Worm (Caenorhabditis elegans) whole organism, mixed stage, embryonic: Measurements from ENCODE around the gene Y51A2A.4.

Experiments
- blmp-1 ChIP-seq: fragments of 150-350 bp; optimal IDR thresholded peaks from 2 replicates; lab custom pipeline; 2014; ENCODE audit warnings: missing biosample characterization, missing genetic modification characterization
- ceh-39 ChIP-seq: fragments of 150-350 bp; optimal IDR thresholded peaks from 2 replicates; lab custom pipeline; 2014; ENCODE audit warnings: missing biosample characterization, missing genetic modification characterization
- ceh-43 ChIP-seq: fragments of 200-800 bp; sonication (Bioruptor generic); optimal IDR thresholded peaks from 2 replicates; lab custom pipeline; 2018; ENCODE audit warnings: mild to moderate bottlenecking, missing genetic modification characterization, moderate library complexity, missing compliant biosample characterization
- elt-1 ChIP-seq: sonication (generic microtip); optimal IDR thresholded peaks from 2 replicates; lab custom pipeline; 2017; ENCODE audit warnings: missing genetic modification characterization, mild to moderate bottlenecking, missing compliant biosample characterization, antibody characterized with exemption, moderate library complexity, borderline replicate concordance; ENCODE audit not compliant: insufficient read depth
- flh-1 ChIP-seq: fragments of 200-800 bp; sonication (Bioruptor generic); optimal IDR thresholded peaks from 2 replicates; lab custom pipeline; 2018; ENCODE audit warnings: mild to moderate bottlenecking, missing genetic modification characterization, moderate library complexity, missing compliant biosample characterization
- lsy-2 ChIP-seq: fragments of 150-350 bp; optimal IDR thresholded peaks from 2 replicates; lab custom pipeline; 2014; ENCODE audit warnings: missing biosample characterization, missing genetic modification characterization
- nhr-12 ChIP-seq: fragments of 150-350 bp; optimal IDR thresholded peaks from 2 replicates; lab custom pipeline; 2014; ENCODE audit warnings: missing biosample characterization, missing genetic modification characterization
- nhr-76 ChIP-seq: sonication (generic microtip); optimal IDR thresholded peaks from 2 replicates; lab custom pipeline; 2017; ENCODE audit warnings: missing biosample characterization, missing genetic modification characterization
- ztf-11 ChIP-seq: fragments of 150-350 bp; optimal IDR thresholded peaks from 2 replicates; lab custom pipeline; 2014; ENCODE audit warnings: missing biosample characterization, missing genetic modification characterization

- TF ChIP-seq nhr-76 (tag; lab: Kevin White, UChicago) (no peak), ceh-43 (GFP tag; lab: Kevin White, UChicago) (no peak), blmp-1 (tag; lab: Kevin White, UChicago) (no peak), nhr-12 (tag; lab: Kevin White, UChicago) (no peak), lsy-2 (tag; lab: Kevin White, UChicago) (no peak), ztf-11 (tag; lab: Kevin White, UChicago) (no peak), flh-1 (no peak), ceh-39 (tag; lab: Kevin White, UChicago) (no peak), elt-1 (tag; lab: Kevin White, UChicago) (no peak)
These were observed 38.5 kb upstream of the Y51A2A.4 start, which contains the start of gene R10E8.1 for ce11 chrV:18252239-18252638.
